Worm (Caenorhabditis elegans): ENCODE measurements around the gene C42C1.19.

DNA sequence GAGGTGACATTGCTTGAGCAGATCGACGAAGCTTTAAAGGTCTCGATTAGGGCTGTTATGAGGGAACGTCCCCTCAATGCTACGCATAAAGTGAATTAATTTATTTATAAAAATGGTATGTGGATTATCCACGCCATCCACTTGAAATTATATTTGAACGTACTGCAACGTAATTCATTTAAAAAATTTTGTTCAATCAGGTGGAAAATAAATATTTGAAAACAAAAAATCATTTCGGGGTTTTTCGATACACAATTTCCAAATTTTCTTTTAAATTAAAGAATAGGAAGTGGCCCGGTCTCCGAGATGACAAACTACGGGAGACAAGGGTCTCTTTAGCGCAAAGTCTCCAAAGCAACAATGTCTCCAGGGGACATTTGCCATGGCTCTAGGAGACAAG lies 29.1 kb downstream of the C42C1.19 start, which contains the start of gene oac-58:
- TF ChIP-seq dao-5 (tag; optimal IDR thresholded peaks at IDR 0.05) (no peak), W03F9.2 (tag; optimal IDR thresholded peaks at IDR 0.05) (no peak)
